Fruit fly (Drosophila melanogaster) whole organism: Measurements from ENCODE around the gene CG14237.

Experiments used
- CG8478 ChIP-seq: fragments of >200 bp; optimal IDR thresholded peaks from 2 replicates; lab custom pipeline; 2018; ENCODE audit warnings: inconsistent platforms
- Dll ChIP-seq: fragments of >200 bp; optimal IDR thresholded peaks from 2 replicates; lab custom pipeline; 2017
- EcR ChIP-seq, 2 experiments: fragments of >200 bp; optimal IDR thresholded peaks; 2 replicates each; lab custom pipeline; 2017; ENCODE audit warnings: missing biosample characterization in 2 of 2, missing genetic modification characterization in 2 of 2, missing genetic modification reagents in 2 of 2
- pan ChIP-seq: fragments of >200 bp; optimal IDR thresholded peaks from 2 replicates; lab custom pipeline; 2017
- psq ChIP-seq: fragments of >200 bp; optimal IDR thresholded peaks from 2 replicates; lab custom pipeline; 2017
- usp ChIP-seq: fragments of >200 bp; optimal IDR thresholded peaks from 2 replicates; lab custom pipeline; 2017; ENCODE audit warnings: missing biosample characterization, missing genetic modification characterization, mixed read lengths

DNA sequence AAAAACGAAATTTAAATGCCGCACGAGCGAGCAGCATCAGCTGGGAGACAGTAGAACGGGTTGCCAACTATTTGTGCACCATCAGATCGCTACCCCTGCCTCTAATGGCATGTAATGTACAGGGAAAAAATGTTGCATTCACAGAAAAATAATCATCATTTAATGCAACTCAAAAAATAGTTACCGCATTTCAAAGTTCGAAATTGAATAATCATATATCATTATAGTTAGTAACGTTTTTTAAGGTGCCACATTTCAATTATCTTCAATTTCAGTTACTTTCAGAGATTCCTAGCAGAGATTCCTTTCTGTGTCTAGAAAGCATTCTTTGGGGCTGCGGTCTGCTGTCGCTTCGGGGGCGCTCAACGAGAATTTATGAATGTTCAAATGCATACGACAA lies 24.6 kb downstream of the CG14237 start:
- TF ChIP-seq EcR (GFP tag; optimal IDR thresholded peaks at IDR 0.05; lab: Kevin White, UChicago), result no peak
- no peak for TF ChIP-seq pan (lab: Kevin White, UChicago)
- no peak for TF ChIP-seq psq
- TF ChIP-seq CG8478 (lab: Kevin White, UChicago), result no peak
- no peak for TF ChIP-seq usp (GFP tag; lab: Kevin White, UChicago)
- no peak for TF ChIP-seq Dll
